Fruit fly (Drosophila melanogaster) ovary, adult (tissue): ENCODE measurements around the gene mrn.

Experiments
- CG17801 ChIP-seq: fragments of 200-800 bp; optimal IDR thresholded peaks from 2 replicates; lab custom pipeline; 2019; ENCODE audit warnings: missing biosample characterization, mild to moderate bottlenecking, missing genetic modification characterization, moderate library complexity; ENCODE audit not compliant: partially characterized antibody

The mrn gene

dm6 chr3L:15595175-15595724 lies 14.9 kb upstream of the mrn start:
- no peak for TF ChIP-seq CG17801 (GFP tag; lab: Kevin White, UChicago)

DNA sequence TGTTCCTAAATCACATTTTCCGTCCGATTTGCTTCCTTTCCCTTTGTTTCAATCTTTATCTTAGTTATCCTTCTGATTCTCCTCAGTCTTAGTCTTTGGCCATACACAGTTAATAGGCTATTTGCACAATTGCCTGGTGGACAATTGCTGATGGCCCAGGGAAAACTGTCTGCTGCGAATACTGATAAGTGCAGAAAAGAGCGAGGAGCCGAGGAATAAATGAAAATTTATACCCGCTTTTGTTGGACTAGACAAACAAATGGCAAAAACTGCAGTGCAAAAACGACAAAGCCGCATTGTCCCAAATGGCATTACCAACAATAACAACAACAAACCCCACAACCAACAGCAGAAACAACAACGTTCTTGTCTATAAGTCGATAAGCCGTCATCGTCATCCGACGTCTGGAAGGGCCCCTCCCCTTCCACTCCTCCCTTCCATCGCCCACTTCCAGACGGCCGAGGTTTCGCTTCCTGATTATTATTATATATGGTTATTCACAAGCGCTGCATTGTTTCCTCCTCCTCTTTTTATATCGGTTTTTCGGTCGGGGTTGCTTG lies 13.8 kb upstream of the mrn start:
- no peak for TF ChIP-seq CG17801 (GFP tag; lab: Kevin White, UChicago)

dm6 chr3L:15593399-15593798 lies 13.1 kb upstream of the mrn start:
- no peak for TF ChIP-seq CG17801 (GFP tag; lab: Kevin White, UChicago)

dm6 chr3L:15592536-15593260 lies 12.4 kb upstream of the mrn start:
- TF ChIP-seq CG17801 (GFP tag; lab: Kevin White, UChicago) = no peak

DNA sequence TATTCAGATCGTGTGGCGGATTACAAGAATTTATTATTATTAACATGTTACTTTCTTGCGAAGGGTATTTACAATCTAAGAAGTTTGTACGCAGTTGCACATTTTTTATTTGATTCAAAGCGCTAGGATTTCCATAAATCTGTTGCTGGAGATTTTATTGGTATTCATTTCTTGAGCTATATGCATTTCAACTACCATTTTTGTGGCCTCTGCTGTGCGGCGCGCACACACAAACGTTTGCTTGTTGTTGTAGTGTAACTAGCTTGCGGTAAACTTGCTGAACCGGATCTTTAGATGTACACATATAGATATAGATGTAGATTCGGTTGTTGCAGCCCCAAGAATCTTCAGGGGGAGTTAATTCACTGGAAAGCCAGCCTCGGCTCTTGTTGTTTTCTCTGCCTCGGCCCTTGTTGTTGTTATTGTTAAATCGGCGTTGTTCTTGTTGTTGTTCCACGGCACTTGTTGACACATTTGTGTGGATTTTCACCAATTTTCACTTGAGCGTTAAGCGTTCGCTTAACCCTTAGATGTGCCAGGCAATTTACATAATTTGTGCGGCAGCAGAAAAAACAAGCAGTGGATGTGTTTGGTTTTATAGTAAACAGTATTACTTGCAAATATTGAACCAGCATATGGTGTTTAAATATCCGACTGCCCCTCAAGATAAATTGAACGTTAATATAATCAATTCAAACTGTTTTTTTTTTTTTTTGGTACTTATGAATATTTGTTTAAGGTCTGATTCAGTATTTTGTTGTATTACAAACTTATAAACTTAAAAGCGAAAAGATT lies 10.7 kb upstream of the mrn start:
- TF ChIP-seq CG17801 (GFP tag; lab: Kevin White, UChicago) = no peak

dm6 chr3L:15589746-15590145 lies 9.4 kb upstream of the mrn start:
- no peak for TF ChIP-seq CG17801 (GFP tag; lab: Kevin White, UChicago)

DNA sequence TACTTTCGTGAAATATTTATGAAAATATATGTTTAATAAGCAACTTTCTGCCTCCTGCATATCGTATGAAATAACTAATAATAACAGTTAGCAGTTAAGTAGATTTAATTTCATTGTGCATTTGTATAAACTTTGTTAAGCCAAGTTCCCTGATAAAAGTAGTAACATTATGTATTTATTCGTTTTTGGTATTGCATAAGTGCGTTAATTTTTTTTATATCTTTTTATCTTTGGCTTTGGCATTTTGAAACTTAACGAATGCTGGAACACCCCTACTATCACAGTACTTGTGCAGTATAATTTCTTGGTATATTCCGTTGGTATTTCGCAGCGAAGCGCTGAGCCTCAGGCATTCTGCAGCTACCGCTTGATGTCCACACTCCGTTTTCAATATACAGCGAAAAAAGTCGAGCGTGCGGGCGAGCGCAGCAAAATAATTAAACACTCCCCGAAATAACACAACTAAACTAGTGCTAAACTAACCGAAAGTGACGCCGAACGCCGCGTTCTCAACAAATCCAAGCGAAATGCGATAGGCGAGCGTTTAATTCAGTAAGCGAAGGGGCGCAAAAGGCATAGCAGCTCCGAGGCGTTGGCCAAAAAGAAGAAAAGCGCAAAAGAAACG lies 8.3 kb upstream of the mrn start, which contains the start of gene RhoGAP71E:
Gene RhoGAP71E, plus strand, starts transcription at position 347 of the 625 bp plus-strand sequence.
- TF ChIP-seq CG17801 (GFP tag; lab: Kevin White, UChicago) = peak; percentile 69

- TF ChIP-seq CG17801 (GFP tag; lab: Kevin White, UChicago) = no peak
Measured at dm6 chr3L:15587445-15588381, 7.4 kb upstream of the mrn start, which contains the start of gene CG7656. Gene CG7656 (minus strand): TSS chr3L:15588175.

DNA sequence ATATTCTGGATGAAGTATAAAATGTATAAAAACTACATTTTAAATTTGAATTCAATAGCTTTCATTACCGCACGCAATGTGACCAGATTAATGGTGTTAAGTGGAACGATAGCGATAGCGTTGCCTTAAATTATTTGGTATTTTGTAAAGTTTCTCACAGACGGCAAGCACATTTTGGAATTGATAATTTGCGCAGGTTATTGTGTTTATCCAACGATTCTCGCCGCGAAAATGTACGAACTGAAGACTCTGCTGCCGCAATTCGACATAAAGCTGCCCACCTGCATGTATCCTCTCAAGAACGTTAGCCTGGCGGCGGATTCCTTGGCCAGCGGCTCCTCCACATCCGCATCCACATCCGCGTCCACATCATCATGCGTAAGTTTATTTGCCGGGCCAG lies 3.2 kb upstream of the mrn start, which contains the start of gene AIMP2:
Gene AIMP2, plus strand, starts transcription at position 135 of the 400 bp plus-strand sequence.
- TF ChIP-seq CG17801 (GFP tag; lab: Kevin White, UChicago) = no peak

dm6 chr3L:15576357-15576756 lies 4.0 kb downstream of the mrn start, which contains the start of gene Ufsp2:
Gene Ufsp2 (plus strand): TSS chr3L:15576570.
- no peak for TF ChIP-seq CG17801 (GFP tag; lab: Kevin White, UChicago)

DNA sequence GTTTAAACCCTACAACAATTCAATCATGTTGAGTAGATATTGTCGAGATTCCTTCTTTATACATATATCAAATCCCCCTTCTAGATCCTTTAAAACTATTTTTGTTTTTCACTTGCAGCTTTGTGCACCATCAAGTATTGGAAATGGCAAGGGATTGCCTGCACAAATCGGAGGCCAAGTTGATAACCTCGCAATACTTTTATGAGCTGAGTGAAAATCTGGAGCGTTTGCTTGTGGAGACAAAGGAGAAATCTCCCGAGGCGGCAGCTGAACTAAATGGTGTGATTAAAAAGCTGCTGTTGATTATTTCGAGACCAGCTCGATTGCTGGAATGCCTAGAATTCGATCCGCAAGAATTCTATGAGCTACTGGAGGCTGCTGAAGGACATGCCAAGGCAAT lies 9.8 kb downstream of the mrn start:
- TF ChIP-seq CG17801 (GFP tag; lab: Kevin White, UChicago) = no peak

DNA sequence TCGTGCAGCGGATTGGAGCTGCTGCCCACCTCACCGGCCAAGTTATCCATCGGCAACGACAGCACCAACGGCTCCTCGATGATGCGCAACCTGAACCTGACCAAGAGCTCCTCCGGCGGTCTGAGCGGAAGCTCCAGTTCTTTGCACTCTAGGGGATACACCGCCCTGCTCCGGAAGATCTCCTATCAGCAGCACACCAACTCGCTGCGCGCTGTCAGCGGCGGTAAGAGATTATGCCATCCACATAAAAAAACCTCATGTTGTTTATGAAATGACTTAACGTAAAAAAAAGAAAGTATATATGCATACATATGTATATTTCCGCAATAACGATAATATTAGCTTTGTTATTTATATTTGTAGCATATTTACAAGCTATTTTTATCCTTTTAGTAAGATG lies 11.6 kb downstream of the mrn start:
- TF ChIP-seq CG17801 (GFP tag; lab: Kevin White, UChicago) = no peak

DNA sequence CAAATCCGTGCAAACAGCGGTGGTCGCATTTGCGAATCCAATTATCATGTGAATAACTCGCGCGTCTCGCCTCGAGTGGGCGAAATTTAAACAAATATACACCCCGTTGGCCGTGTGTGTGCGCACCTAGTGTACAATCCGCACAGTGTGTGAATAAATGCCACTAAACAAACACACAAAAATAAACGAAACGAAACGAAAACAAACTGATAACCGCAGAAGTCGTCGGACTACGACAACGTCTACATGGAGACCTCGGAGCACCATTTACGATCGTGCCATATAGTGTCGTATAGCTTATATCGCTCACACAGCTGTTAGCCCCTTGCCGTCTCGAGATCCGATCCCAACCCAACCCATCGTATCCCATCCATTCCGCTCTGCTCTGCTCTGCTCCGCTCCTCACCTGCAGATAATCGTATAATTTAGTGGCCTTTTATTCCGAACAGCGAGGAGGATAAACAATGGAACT lies 13.8 kb downstream of the mrn start:
- TF ChIP-seq CG17801 (GFP tag; lab: Kevin White, UChicago) = peak; percentile 54
